Fruit fly (Drosophila melanogaster) whole organism, embryonic: ENCODE measurements around the gene Jon66Cii.

Experiments used
- Ada2b ChIP-seq: fragments of 200-800 bp; sonication (Bioruptor generic); IDR thresholded peaks from 2 replicates; pipeline ENCODE4 v1.3.6; 2022; ENCODE audit warnings: missing biosample characterization, missing genetic modification characterization
- Atf6 ChIP-seq: fragments of 200-800 bp; sonication (Bioruptor generic); IDR thresholded peaks from 2 replicates; pipeline ENCODE4 v1.3.6; 2022; ENCODE audit warnings: missing biosample characterization, missing genetic modification characterization
- BtbVII ChIP-seq: fragments of 200-800 bp; sonication (Bioruptor generic); optimal IDR thresholded peaks from 3 replicates; lab custom pipeline; 2017; ENCODE audit warnings: missing biosample characterization, mild to moderate bottlenecking, missing genetic modification characterization
- CG10267 ChIP-seq: fragments of 200-800 bp; sonication (Bioruptor generic); optimal IDR thresholded peaks from 2 replicates; lab custom pipeline; 2018; ENCODE audit warnings: missing biosample characterization, mild to moderate bottlenecking, missing genetic modification characterization, moderate library complexity
- CG10979 ChIP-seq: fragments of 200-800 bp; sonication (Bioruptor generic); optimal IDR thresholded peaks from 2 replicates; lab custom pipeline; 2018; ENCODE audit warnings: missing biosample characterization, mild to moderate bottlenecking, missing genetic modification characterization, moderate library complexity
- CG12219 ChIP-seq: fragments of 200-800 bp; sonication (Bioruptor generic); optimal IDR thresholded peaks from 3 replicates; lab custom pipeline; 2018; ENCODE audit warnings: missing biosample characterization, mild to moderate bottlenecking, missing genetic modification characterization
- CG17829 ChIP-seq: fragments of 200-800 bp; optimal IDR thresholded peaks from 2 replicates; lab custom pipeline; 2019; ENCODE audit warnings: missing biosample characterization, mild to moderate bottlenecking, missing genetic modification characterization, moderate library complexity
- CG1792 ChIP-seq: fragments of 200-800 bp; sonication (Bioruptor generic); optimal IDR thresholded peaks from 2 replicates; lab custom pipeline; 2016; ENCODE audit warnings: missing biosample characterization, missing genetic modification characterization
- CG18262 ChIP-seq: fragments of 200-800 bp; optimal IDR thresholded peaks from 3 replicates; lab custom pipeline; 2019; ENCODE audit warnings: missing biosample characterization, mild to moderate bottlenecking, missing genetic modification characterization, moderate library complexity
- CG1832 ChIP-seq: fragments of 200-800 bp; sonication (Bioruptor generic); optimal IDR thresholded peaks from 2 replicates; lab custom pipeline; 2017; ENCODE audit warnings: missing biosample characterization, mild to moderate bottlenecking, missing genetic modification characterization, inconsistent platforms
- CG18619 ChIP-seq: fragments of 200-800 bp; sonication (Bioruptor generic); optimal IDR thresholded peaks from 3 replicates; lab custom pipeline; 2017; ENCODE audit warnings: missing biosample characterization, mild to moderate bottlenecking, missing genetic modification characterization
- CG2199 ChIP-seq: fragments of 200-800 bp; sonication (Bioruptor generic); IDR thresholded peaks from 3 replicates; pipeline ENCODE4 v1.3.6; 2022; ENCODE audit warnings: missing biosample characterization, missing genetic modification characterization
- CG32532 ChIP-seq: fragments of 200-800 bp; sonication (Bioruptor generic); IDR thresholded peaks from 2 replicates; pipeline ENCODE4 v1.3.6; 2022; ENCODE audit warnings: missing biosample characterization, missing genetic modification characterization
- CG33557 ChIP-seq: fragments of 200-800 bp; sonication (Bioruptor generic); optimal IDR thresholded peaks from 2 replicates; lab custom pipeline; 2019; ENCODE audit warnings: missing biosample characterization, mild to moderate bottlenecking, missing genetic modification characterization, moderate library complexity
- CG8388 ChIP-seq: fragments of 200-800 bp; sonication (Bioruptor generic); optimal IDR thresholded peaks from 2 replicates; lab custom pipeline; 2019; ENCODE audit warnings: missing biosample characterization, mild to moderate bottlenecking, missing genetic modification characterization, moderate library complexity
- CG8944 ChIP-seq: fragments of 200-800 bp; sonication (Bioruptor generic); optimal IDR thresholded peaks from 3 replicates; lab custom pipeline; 2016; ENCODE audit warnings: missing biosample characterization, missing genetic modification characterization
- CG9215 ChIP-seq: fragments of 200-800 bp; sonication (Bioruptor generic); IDR thresholded peaks from 2 replicates; pipeline ENCODE4 v1.3.6; 2022; ENCODE audit warnings: missing biosample characterization, missing genetic modification characterization
- CTCF ChIP-seq: fragments of 200-800 bp; sonication (Bioruptor generic); optimal IDR thresholded peaks from 2 replicates; lab custom pipeline; 2017; ENCODE audit warnings: missing biosample characterization, mild to moderate bottlenecking, missing genetic modification characterization, moderate library complexity
- D ChIP-seq, 2 experiments: fragments of 200-800 bp in 1 of 2; fragments of >200 bp in 1 of 2; sonication (Bioruptor generic) in 1 of 2; optimal IDR thresholded peaks; 2 replicates in 1 of 2; 3 replicates in 1 of 2; lab custom pipeline; 2017; ENCODE audit warnings: mild to moderate bottlenecking in 1 of 2, missing biosample characterization in 1 of 2, missing genetic modification characterization in 1 of 2, missing genetic modification reagents in 1 of 2
- Deaf1 ChIP-seq: fragments of 200-800 bp; optimal IDR thresholded peaks from 3 replicates; lab custom pipeline; 2019; ENCODE audit warnings: missing biosample characterization, mild to moderate bottlenecking, missing genetic modification characterization, moderate library complexity
- Ets65A ChIP-seq: fragments of 200-800 bp; sonication (Bioruptor generic); peaks from one replicate; lab custom pipeline; 2016; ENCODE audit warnings: missing biosample characterization, missing genetic modification characterization
- Fer1 ChIP-seq: fragments of 200-800 bp; sonication (Bioruptor generic); optimal IDR thresholded peaks from 2 replicates; lab custom pipeline; 2017; ENCODE audit warnings: missing biosample characterization, mild to moderate bottlenecking, missing genetic modification characterization
- Fer3 ChIP-seq: fragments of 200-800 bp; sonication (Bioruptor generic); optimal IDR thresholded peaks from 2 replicates; lab custom pipeline; 2018; ENCODE audit warnings: missing biosample characterization, mild to moderate bottlenecking, missing genetic modification characterization, moderate library complexity
- Gsc ChIP-seq: fragments of 200-800 bp; sonication (Bioruptor generic); IDR thresholded peaks from 2 replicates; pipeline ENCODE4 v1.3.6; 2022; ENCODE audit warnings: missing biosample characterization, missing genetic modification characterization
- HLH54F ChIP-seq: fragments of 200-800 bp; sonication (Bioruptor generic); optimal IDR thresholded peaks from 3 replicates; lab custom pipeline; 2016; ENCODE audit warnings: missing biosample characterization, missing genetic modification characterization
- Hand ChIP-seq: fragments of 200-800 bp; sonication (Bioruptor generic); optimal IDR thresholded peaks from 2 replicates; lab custom pipeline; 2017; ENCODE audit warnings: mild to moderate bottlenecking, missing biosample characterization, missing genetic modification reagents, missing genetic modification characterization
- Hr39 ChIP-seq: fragments of >200 bp; optimal IDR thresholded peaks from 2 replicates; lab custom pipeline; 2017
- Mad ChIP-seq: fragments of 200-800 bp; sonication (Bioruptor generic); optimal IDR thresholded peaks from 2 replicates; lab custom pipeline; 2016; ENCODE audit warnings: missing biosample characterization, missing genetic modification characterization
- Mrtf ChIP-seq: fragments of 200-800 bp; sonication (Bioruptor generic); IDR thresholded peaks from 3 replicates; pipeline ENCODE4 v1.3.6; 2022; ENCODE audit warnings: missing biosample characterization, missing genetic modification characterization
- NK7.1 ChIP-seq: fragments of 200-800 bp; sonication (Bioruptor generic); optimal IDR thresholded peaks from 3 replicates; lab custom pipeline; 2016; ENCODE audit warnings: missing biosample characterization, missing genetic modification characterization
- PHDP ChIP-seq: fragments of 200-800 bp; sonication (Bioruptor generic); optimal IDR thresholded peaks from 3 replicates; lab custom pipeline; 2018; ENCODE audit warnings: missing biosample characterization, mild to moderate bottlenecking, missing genetic modification characterization, moderate library complexity
- Pdp1 ChIP-seq, 2 experiments: fragments of 200-800 bp; sonication (Bioruptor generic); optimal IDR thresholded peaks; 3 replicates each; lab custom pipeline; 2016; ENCODE audit warnings: missing biosample characterization in 2 of 2, missing genetic modification characterization in 2 of 2, mild to moderate bottlenecking in 1 of 2, moderate library complexity in 1 of 2
- Sox102F ChIP-seq: fragments of 200-800 bp; sonication (Bioruptor generic); optimal IDR thresholded peaks from 2 replicates; lab custom pipeline; 2018; ENCODE audit warnings: missing biosample characterization, mild to moderate bottlenecking, missing genetic modification characterization, moderate library complexity
- YL-1 ChIP-seq: fragments of 200-800 bp; sonication (Bioruptor generic); optimal IDR thresholded peaks from 3 replicates; lab custom pipeline; 2017; ENCODE audit warnings: missing biosample characterization, mild to moderate bottlenecking, missing genetic modification characterization
- ap ChIP-seq: fragments of 200-800 bp; sonication (Bioruptor generic); IDR thresholded peaks from 2 replicates; pipeline ENCODE4 v1.3.6; 2022; ENCODE audit warnings: missing biosample characterization, missing genetic modification characterization
- az2 ChIP-seq: fragments of 200-800 bp; sonication (Bioruptor generic); optimal IDR thresholded peaks from 3 replicates; lab custom pipeline; 2016; ENCODE audit warnings: missing biosample characterization, missing genetic modification characterization
- bab2 ChIP-seq: fragments of 200-800 bp; sonication (Bioruptor generic); optimal IDR thresholded peaks from 2 replicates; lab custom pipeline; 2016; ENCODE audit warnings: missing biosample characterization, missing genetic modification characterization
- bsh ChIP-seq, 2 experiments: fragments of 200-800 bp; sonication (Bioruptor generic); optimal IDR thresholded peaks; 2 replicates each; lab custom pipeline; 2017 to 2018; ENCODE audit warnings: mild to moderate bottlenecking in 2 of 2, missing biosample characterization in 2 of 2, missing genetic modification characterization in 2 of 2, moderate library complexity in 1 of 2
- ems ChIP-seq: fragments of 200-800 bp; sonication (Bioruptor generic); optimal IDR thresholded peaks from 3 replicates; lab custom pipeline; 2016; ENCODE audit warnings: missing biosample characterization, missing genetic modification characterization
- en ChIP-seq: fragments of 200-800 bp; sonication (Bioruptor generic); optimal IDR thresholded peaks from 2 replicates; lab custom pipeline; 2016; ENCODE audit warnings: missing biosample characterization, missing genetic modification characterization
- fd3F ChIP-seq: fragments of 200-800 bp; sonication (Bioruptor generic); optimal IDR thresholded peaks from 2 replicates; lab custom pipeline; 2018; ENCODE audit warnings: missing biosample characterization, mild to moderate bottlenecking, missing genetic modification characterization, moderate library complexity
- gce ChIP-seq: fragments of 200-800 bp; sonication (Bioruptor generic); IDR thresholded peaks from 3 replicates; pipeline ENCODE4 v1.3.6; 2022; ENCODE audit warnings: missing biosample characterization, missing genetic modification characterization
- gem ChIP-seq: fragments of 200-800 bp; sonication (Bioruptor generic); optimal IDR thresholded peaks from 2 replicates; lab custom pipeline; 2019; ENCODE audit warnings: missing biosample characterization, mild to moderate bottlenecking, missing genetic modification characterization, moderate library complexity
- grau ChIP-seq: fragments of 200-800 bp; optimal IDR thresholded peaks from 3 replicates; lab custom pipeline; 2019; ENCODE audit warnings: missing biosample characterization, mild to moderate bottlenecking, missing genetic modification characterization, moderate library complexity
- h ChIP-seq: fragments of >200 bp; optimal IDR thresholded peaks from 2 replicates; lab custom pipeline; 2017
- her ChIP-seq: fragments of 200-800 bp; sonication (Bioruptor generic); optimal IDR thresholded peaks from 2 replicates; lab custom pipeline; 2016; ENCODE audit warnings: missing biosample characterization, missing genetic modification characterization
- nmo ChIP-seq: fragments of 200-800 bp; sonication (Bioruptor generic); optimal IDR thresholded peaks from 2 replicates; lab custom pipeline; 2018; ENCODE audit warnings: missing biosample characterization, mild to moderate bottlenecking, missing genetic modification characterization, moderate library complexity
- phol ChIP-seq: fragments of 200-800 bp; sonication (Bioruptor generic); optimal IDR thresholded peaks from 3 replicates; lab custom pipeline; 2018; ENCODE audit warnings: missing biosample characterization, mild to moderate bottlenecking, missing genetic modification characterization, moderate library complexity
- slp2 ChIP-seq: fragments of 200-800 bp; sonication (Bioruptor generic); optimal IDR thresholded peaks from 2 replicates; lab custom pipeline; 2016; ENCODE audit warnings: missing biosample characterization, missing genetic modification characterization
- vfl ChIP-seq: fragments of 200-800 bp; sonication (Bioruptor generic); optimal IDR thresholded peaks from 2 replicates; lab custom pipeline; 2016; ENCODE audit warnings: missing biosample characterization, missing genetic modification characterization

The Jon66Cii gene

dm6 chr3L:8440771-8441549, 47.5 kb upstream of the Jon66Cii start (continued):
- TF ChIP-seq vfl (peak; percentile 31), BtbVII (GFP tag; lab: Kevin White, UChicago) (no peak), slp2 (GFP tag; lab: Kevin White, UChicago) (no peak), CG2199 (GFP tag; lab: Robert Waterston, UW) (no peak), en (GFP tag; lab: Kevin White, UChicago) (peak; percentile 10), Deaf1 (tag; lab: Kevin White, UChicago) (no peak), CG8388 (GFP tag; lab: Kevin White, UChicago) (peak; percentile 28), CG18262 (tag; lab: Kevin White, UChicago) (no peak), nmo (GFP tag; lab: Kevin White, UChicago) (no peak), CG18619 (GFP tag; lab: Kevin White, UChicago) (peak; percentile 10), CG8944 (GFP tag; lab: Kevin White, UChicago) (peak; percentile 6), Mad (peak; percentile 28), CG10979 (peak; percentile 20), NK7.1 (GFP tag; lab: Kevin White, UChicago) (peak; percentile 24), CG9215 (GFP tag; lab: Robert Waterston, UW) (no peak), HLH54F (GFP tag; lab: Kevin White, UChicago) (peak; percentile 38), fd3F (GFP tag; lab: Kevin White, UChicago) (peak; percentile 50), CG10267 (peak; percentile 21), az2 (GFP tag; lab: Kevin White, UChicago) (peak; percentile 42), phol (peak; percentile 28), Hr39 (no peak), Ets65A (peak; percentile 32), D (optimal IDR thresholded peaks at IDR 0.05; lab: Kevin White, UChicago) (no peak), D (GFP tag; optimal IDR thresholded peaks at IDR 0.05; lab: Kevin White, UChicago) (peak; percentile 4), Sox102F (GFP tag; lab: Kevin White, UChicago) (no peak), Fer3 (tag; lab: Kevin White, UChicago) (peak; percentile 33), CG17829 (no peak), ems (GFP tag; lab: Kevin White, UChicago) (peak; percentile 27), CG32532 (GFP tag; lab: Robert Waterston, UW) (no peak), Mrtf (GFP tag; lab: Robert Waterston, UW) (no peak), YL-1 (GFP tag; lab: Kevin White, UChicago) (no peak), her (GFP tag; lab: Kevin White, UChicago) (peak; percentile 23), gem (tag; lab: Kevin White, UChicago) (peak; percentile 68), Hand (GFP tag; lab: Kevin White, UChicago) (no peak), bab2 (GFP tag; lab: Kevin White, UChicago) (peak; percentile 10), grau (peak; percentile 50), Atf6 (GFP tag; lab: Robert Waterston, UW) (no peak; the same call in 1 of the 2 replicates), CTCF (GFP tag; lab: Kevin White, UChicago) (no peak), ap (GFP tag; lab: Robert Waterston, UW) (0 out of 2 replicates have a peak, but pooled peaks have one; percentile 30), Gsc (GFP tag; lab: Robert Waterston, UW) (no peak), bsh (GFP tag; optimal IDR thresholded peaks at IDR 0.05; lab: Kevin White, UChicago) (peak; percentile 40 to 97), CG12219 (GFP tag; lab: Kevin White, UChicago) (no peak), h (no peak), Pdp1 (GFP tag; optimal IDR thresholded peaks at IDR 0.05; lab: Kevin White, UChicago) (peak in 1 of 2 experiments; percentile 30), Fer1 (peak; percentile 17), PHDP (tag; lab: Kevin White, UChicago) (peak; percentile 37), CG33557 (GFP tag; lab: Kevin White, UChicago) (no peak), CG1832 (GFP tag; lab: Kevin White, UChicago) (no peak), CG1792 (GFP tag; lab: Kevin White, UChicago) (peak; percentile 62), Ada2b (peak; percentile 60), gce (GFP tag; lab: Robert Waterston, UW) (no peak)
